Fruit fly (Drosophila melanogaster): ENCODE data around the gene CG33493.

CG33493 gene

DNA sequence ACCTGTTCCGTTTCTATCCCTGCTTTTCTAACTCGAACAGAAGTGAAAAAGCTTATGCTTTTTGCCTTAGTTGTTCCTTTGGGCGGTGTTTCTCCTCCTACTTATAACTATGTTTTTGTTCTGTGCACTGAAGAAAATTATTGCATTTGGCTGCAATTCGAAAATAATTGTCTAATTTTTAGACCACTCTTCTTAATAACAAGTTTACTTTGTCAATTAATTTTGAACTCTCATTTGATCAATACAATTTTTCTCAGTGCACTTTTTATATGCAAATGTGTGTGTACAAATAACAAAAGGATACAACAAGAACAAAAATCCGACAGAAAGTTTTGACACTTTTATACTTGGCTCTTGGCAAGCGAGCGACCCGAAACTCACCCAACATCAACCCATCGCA, 42.1 kb upstream of the CG33493 start (continued):
- no peak for TF ChIP-seq CG5180 (GFP tag; optimal IDR thresholded peaks at IDR 0.05)
- peak; percentile 51 for TF ChIP-seq ranshi (GFP tag; IDR thresholded peaks at IDR 0.05)
- TF ChIP-seq CG15011 (GFP tag; optimal IDR thresholded peaks at IDR 0.05): peak; percentile 51
- peak; percentile 38 for TF ChIP-seq CG4707 (GFP tag; optimal IDR thresholded peaks at IDR 0.05)
- TF ChIP-seq CG31388 (GFP tag; optimal IDR thresholded peaks at IDR 0.05): no peak
- peak; percentile 70 for TF ChIP-seq CG3847 (GFP tag; IDR thresholded peaks at IDR 0.05)
- no peak for TF ChIP-seq CG12071 (GFP tag; optimal IDR thresholded peaks at IDR 0.05)
- peak; percentile 63 for TF ChIP-seq CG12942 (GFP tag; optimal IDR thresholded peaks at IDR 0.05)
- no peak for TF ChIP-seq Jarid2 (GFP tag; optimal IDR thresholded peaks at IDR 0.05)
- TF ChIP-seq Xbp1 (GFP tag; optimal IDR thresholded peaks at IDR 0.05): peak; percentile 75
- no peak for TF ChIP-seq CG14860 (GFP tag; IDR thresholded peaks at IDR 0.05; ENCODE audit: partially characterized antibody)
- no peak for TF ChIP-seq danr (GFP tag; IDR thresholded peaks at IDR 0.05)
- no peak for TF ChIP-seq trem (tag; optimal IDR thresholded peaks at IDR 0.05)
- TF ChIP-seq tna (GFP tag; IDR thresholded peaks at IDR 0.05; ENCODE audit: partially characterized antibody): no peak
- no peak for TF ChIP-seq CG13894 (tag; optimal IDR thresholded peaks at IDR 0.05)
- TF ChIP-seq ERR (GFP tag; optimal IDR thresholded peaks at IDR 0.05): peak; percentile 68
- peak; percentile 82 for TF ChIP-seq Sox102F (GFP tag; optimal IDR thresholded peaks at IDR 0.05)
- TF ChIP-seq CG5245 (GFP tag; optimal IDR thresholded peaks at IDR 0.05): no peak
- TF ChIP-seq Hand (GFP tag; optimal IDR thresholded peaks at IDR 0.05): peak; percentile 67
- no peak for TF ChIP-seq CG18011 (GFP tag; optimal IDR thresholded peaks at IDR 0.05)
- peak; percentile 10 for TF ChIP-seq CG8290 (GFP tag; optimal IDR thresholded peaks at IDR 0.05)
- TF ChIP-seq CG8290 (tag; optimal IDR thresholded peaks at IDR 0.05): peak in 1 of 2 experiments; percentile 65
- no peak for TF ChIP-seq H15 (GFP tag; IDR thresholded peaks at IDR 0.05)
- peak; percentile 40; the same call in 1 of the 2 replicates for TF ChIP-seq E2f2 (GFP tag; IDR thresholded peaks at IDR 0.05)
- no peak for TF ChIP-seq Lpt (GFP tag; optimal IDR thresholded peaks at IDR 0.05)
- TF ChIP-seq CG5953 (GFP tag; IDR thresholded peaks at IDR 0.05): peak; percentile 62
- TF ChIP-seq bcd (GFP tag; optimal IDR thresholded peaks at IDR 0.05): peak; percentile 27
- TF ChIP-seq sc (optimal IDR thresholded peaks at IDR 0.05): no peak
- TF ChIP-seq sc (GFP tag; optimal IDR thresholded peaks at IDR 0.05): peak; percentile 35
- no peak for TF ChIP-seq sisA (GFP tag; IDR thresholded peaks at IDR 0.05)
- TF ChIP-seq CG17385 (GFP tag; optimal IDR thresholded peaks at IDR 0.05): peak; percentile 50
- peak; percentile 67 for TF ChIP-seq CG32767 (GFP tag; IDR thresholded peaks at IDR 0.05)
- peak; percentile 77 for TF ChIP-seq CG15269 (tag; optimal IDR thresholded peaks at IDR 0.05)
- TF ChIP-seq Opbp (GFP tag; IDR thresholded peaks at IDR 0.05; ENCODE audit: partially characterized antibody): no peak
- peak; percentile 36 for TF ChIP-seq mirr (GFP tag; optimal IDR thresholded peaks at IDR 0.05)
- peak; percentile 18 for TF ChIP-seq Deaf1 (tag; optimal IDR thresholded peaks at IDR 0.05)
- TF ChIP-seq Ada2b (GFP tag; IDR thresholded peaks at IDR 0.05): no peak
- no peak for TF ChIP-seq amos (GFP tag; IDR thresholded peaks at IDR 0.05; ENCODE audit: partially characterized antibody)
- TF ChIP-seq esg (GFP tag; conservative IDR thresholded peaks at IDR 0.05): peak; percentile 73
- 0 out of 2 replicates have a peak, but pooled peaks have one; percentile 17 for TF ChIP-seq bowl (GFP tag; IDR thresholded peaks at IDR 0.05)
- peak; percentile 40; the same call in 1 of the 2 replicates for TF ChIP-seq CG43689 (GFP tag; IDR thresholded peaks at IDR 0.05)
- TF ChIP-seq grn (GFP tag; optimal IDR thresholded peaks at IDR 0.05): peak; percentile 18
- TF ChIP-seq lilli (GFP tag; optimal IDR thresholded peaks at IDR 0.05): peak; percentile 73
- TF ChIP-seq Sry-δ (GFP tag; optimal IDR thresholded peaks at IDR 0.05): no peak
- peak; percentile 3 for TF ChIP-seq nmo (GFP tag; optimal IDR thresholded peaks at IDR 0.05)
- TF ChIP-seq Hr3 (GFP tag; optimal IDR thresholded peaks at IDR 0.05): peak; percentile 58
- TF ChIP-seq gcm (GFP tag; optimal IDR thresholded peaks at IDR 0.05): peak; percentile 1
- TF ChIP-seq CG11723 (GFP tag; optimal IDR thresholded peaks at IDR 0.05): no peak
- TF ChIP-seq Antp (GFP tag; optimal IDR thresholded peaks at IDR 0.05): peak; percentile 55
- TF ChIP-seq MBD-R2 (GFP tag; IDR thresholded peaks at IDR 0.05): no peak
- TF ChIP-seq CG16815 (GFP tag; optimal IDR thresholded peaks at IDR 0.05): peak; percentile 28
- TF ChIP-seq CG12104 (GFP tag; optimal IDR thresholded peaks at IDR 0.05): peak; percentile 32

Measured in whole organism, embryonic.